Fruit fly (Drosophila melanogaster) whole organism, embryonic: Measurements from ENCODE around the gene CG33110.

Source experiments
- Abd-B ChIP-seq: fragments of 200-800 bp; sonication (Bioruptor generic); optimal IDR thresholded peaks from 2 replicates; lab custom pipeline; 2018; ENCODE audit warnings: missing biosample characterization, mild to moderate bottlenecking, missing genetic modification characterization, moderate library complexity
- CG10979 ChIP-seq: fragments of 200-800 bp; sonication (Bioruptor generic); optimal IDR thresholded peaks from 2 replicates; lab custom pipeline; 2018; ENCODE audit warnings: missing biosample characterization, mild to moderate bottlenecking, missing genetic modification characterization, moderate library complexity
- CG11093 ChIP-seq: fragments of 200-800 bp; sonication (Bioruptor generic); IDR thresholded peaks from 3 replicates; pipeline ENCODE4 v1.3.6; 2022; ENCODE audit warnings: missing biosample characterization, missing genetic modification characterization
- CG11560 ChIP-seq: fragments of 200-800 bp; sonication (Bioruptor generic); IDR thresholded peaks from 3 replicates; pipeline ENCODE4 v1.3.6; 2022; ENCODE audit warnings: missing biosample characterization, missing genetic modification characterization
- CG14014 ChIP-seq: fragments of 200-800 bp; sonication (Bioruptor generic); IDR thresholded peaks from 2 replicates; pipeline ENCODE4 v1.3.6; 2022; ENCODE audit warnings: missing biosample characterization, missing genetic modification characterization
- CG14667 ChIP-seq: fragments of 200-800 bp; sonication (Bioruptor generic); IDR thresholded peaks from 2 replicates; pipeline ENCODE4 v1.3.6; 2022; ENCODE audit warnings: missing biosample characterization, missing genetic modification characterization
- CG15514 ChIP-seq: fragments of 200-800 bp; sonication (Bioruptor generic); optimal IDR thresholded peaks from 3 replicates; lab custom pipeline; 2017; ENCODE audit warnings: missing biosample characterization, missing genetic modification characterization, mild to moderate bottlenecking, moderate library complexity, missing genetic modification reagents
- CG15601 ChIP-seq: fragments of 200-800 bp; sonication (Bioruptor generic); optimal IDR thresholded peaks from 3 replicates; lab custom pipeline; 2019; ENCODE audit warnings: missing biosample characterization, mild to moderate bottlenecking, missing genetic modification characterization, moderate library complexity
- CG16815 ChIP-seq: fragments of 200-800 bp; sonication (Bioruptor generic); optimal IDR thresholded peaks from 3 replicates; lab custom pipeline; 2017; ENCODE audit warnings: missing biosample characterization, mild to moderate bottlenecking, missing genetic modification characterization
- CG17912 ChIP-seq: fragments of 200-800 bp; sonication (Bioruptor generic); optimal IDR thresholded peaks from 2 replicates; lab custom pipeline; 2018; ENCODE audit warnings: missing biosample characterization, mild to moderate bottlenecking, missing genetic modification characterization
- CG31388 ChIP-seq: fragments of 200-800 bp; sonication (Bioruptor generic); optimal IDR thresholded peaks from 2 replicates; lab custom pipeline; 2016; ENCODE audit warnings: missing biosample characterization, missing genetic modification characterization
- CG34422 ChIP-seq: fragments of 200-800 bp; sonication (Bioruptor generic); IDR thresholded peaks from 3 replicates; pipeline ENCODE4 v1.3.6; 2022; ENCODE audit warnings: missing biosample characterization, missing genetic modification characterization
- CG3847 ChIP-seq: fragments of 200-800 bp; sonication (Bioruptor generic); IDR thresholded peaks from 2 replicates; pipeline ENCODE4 v1.3.6; 2022; ENCODE audit warnings: missing biosample characterization, missing genetic modification characterization
- CG4360 ChIP-seq: fragments of 200-800 bp; sonication (Bioruptor generic); IDR thresholded peaks from 2 replicates; pipeline ENCODE4 v1.3.6; 2022; ENCODE audit warnings: missing biosample characterization, missing genetic modification characterization
- CG4424 ChIP-seq: fragments of 200-800 bp; sonication (Bioruptor generic); optimal IDR thresholded peaks from 3 replicates; lab custom pipeline; 2016; ENCODE audit warnings: missing biosample characterization, missing genetic modification characterization
- CG5245 ChIP-seq: fragments of 200-800 bp; sonication (Bioruptor generic); optimal IDR thresholded peaks from 3 replicates; lab custom pipeline; 2016; ENCODE audit warnings: missing biosample characterization, missing genetic modification characterization
- CG6272 ChIP-seq: fragments of 200-800 bp; sonication (Bioruptor generic); IDR thresholded peaks from 2 replicates; pipeline ENCODE4 v1.3.6; 2022; ENCODE audit warnings: missing biosample characterization, missing genetic modification characterization
- CG7372 ChIP-seq: fragments of 200-800 bp; sonication (Bioruptor generic); IDR thresholded peaks from 2 replicates; pipeline ENCODE4 v1.3.6; 2022; ENCODE audit warnings: missing biosample characterization, missing genetic modification characterization
- CG7786 ChIP-seq: fragments of 200-800 bp; sonication (Bioruptor generic); optimal IDR thresholded peaks from 2 replicates; lab custom pipeline; 2016; ENCODE audit warnings: missing biosample characterization, missing genetic modification characterization
- CG9817 ChIP-seq: fragments of 200-800 bp; sonication (Bioruptor generic); optimal IDR thresholded peaks from 2 replicates; lab custom pipeline; 2018; ENCODE audit warnings: missing biosample characterization, mild to moderate bottlenecking, missing genetic modification characterization, moderate library complexity
- CG9932 ChIP-seq: fragments of 200-800 bp; sonication (Bioruptor generic); IDR thresholded peaks from 2 replicates; pipeline ENCODE4 v1.3.6; 2022; ENCODE audit warnings: missing biosample characterization, missing genetic modification characterization
- CrebB ChIP-seq: fragments of 200-800 bp; sonication (Bioruptor generic); optimal IDR thresholded peaks from 3 replicates; lab custom pipeline; 2018; ENCODE audit warnings: missing biosample characterization, mild to moderate bottlenecking, missing genetic modification characterization
- D19A ChIP-seq: fragments of 200-800 bp; optimal IDR thresholded peaks from 3 replicates; lab custom pipeline; 2019; ENCODE audit warnings: missing biosample characterization, mild to moderate bottlenecking, missing genetic modification characterization, moderate library complexity
- Dip2 ChIP-seq: fragments of 200-800 bp; sonication (Bioruptor generic); IDR thresholded peaks from 2 replicates; pipeline ENCODE4 v1.3.6; 2022; ENCODE audit warnings: missing biosample characterization, missing genetic modification characterization
- Hey ChIP-seq: fragments of 200-800 bp; sonication (Bioruptor generic); optimal IDR thresholded peaks from 3 replicates; lab custom pipeline; 2018; ENCODE audit warnings: missing biosample characterization, mild to moderate bottlenecking, missing genetic modification characterization
- Kr ChIP-seq: fragments of 200-800 bp; sonication (Bioruptor generic); optimal IDR thresholded peaks from 2 replicates; lab custom pipeline; 2017; ENCODE audit warnings: missing biosample characterization, mild to moderate bottlenecking, missing genetic modification characterization
- MBD-R2 ChIP-seq: fragments of 200-800 bp; sonication (Bioruptor generic); IDR thresholded peaks from 2 replicates; pipeline ENCODE4 v1.3.6; 2022; ENCODE audit warnings: missing biosample characterization, missing genetic modification characterization
- NFAT ChIP-seq: fragments of 200-800 bp; sonication (Bioruptor generic); IDR thresholded peaks from 2 replicates; pipeline ENCODE4 v1.3.6; 2022; ENCODE audit warnings: missing biosample characterization, missing genetic modification characterization
- Six4 ChIP-seq: fragments of 200-800 bp; sonication (Bioruptor generic); optimal IDR thresholded peaks from 2 replicates; lab custom pipeline; 2016; ENCODE audit warnings: missing biosample characterization, missing genetic modification characterization
- Ssrp ChIP-seq: fragments of 200-800 bp; sonication (Bioruptor generic); optimal IDR thresholded peaks from 2 replicates; lab custom pipeline; 2018; ENCODE audit warnings: missing biosample characterization, mild to moderate bottlenecking, missing genetic modification characterization, moderate library complexity
- TFAM ChIP-seq: fragments of 200-800 bp; sonication (Bioruptor generic); optimal IDR thresholded peaks from 2 replicates; lab custom pipeline; 2017; ENCODE audit warnings: missing biosample characterization, missing genetic modification characterization, inconsistent platforms
- ase ChIP-seq: fragments of 200-800 bp; sonication (Bioruptor generic); IDR thresholded peaks from 3 replicates; pipeline ENCODE4 v1.3.6; 2022; ENCODE audit warnings: missing biosample characterization, missing genetic modification characterization
- bab2 ChIP-seq: fragments of 200-800 bp; sonication (Bioruptor generic); optimal IDR thresholded peaks from 2 replicates; lab custom pipeline; 2016; ENCODE audit warnings: missing biosample characterization, missing genetic modification characterization
- bigmax ChIP-seq: fragments of 200-800 bp; sonication (Bioruptor generic); optimal IDR thresholded peaks from 2 replicates; lab custom pipeline; 2018; ENCODE audit warnings: missing biosample characterization, mild to moderate bottlenecking, missing genetic modification characterization
- crp ChIP-seq, 2 experiments: fragments of 200-800 bp; sonication (Bioruptor generic); optimal IDR thresholded peaks; 2 replicates in 1 of 2; 3 replicates in 1 of 2; lab custom pipeline; 2017; ENCODE audit warnings: missing biosample characterization in 2 of 2, missing genetic modification characterization in 2 of 2, mild to moderate bottlenecking in 1 of 2, moderate library complexity in 1 of 2
- dpn ChIP-seq, 2 experiments: fragments of 200-800 bp; sonication (Bioruptor generic); optimal IDR thresholded peaks; 3 replicates each; lab custom pipeline; 2016; ENCODE audit warnings: missing biosample characterization in 2 of 2, missing genetic modification characterization in 2 of 2
- esg ChIP-seq: fragments of 200-800 bp; sonication (Bioruptor generic); conservative IDR thresholded peaks from 2 replicates; pipeline ENCODE4 v1.3.6; 2022; ENCODE audit warnings: missing biosample characterization, missing genetic modification characterization
- grn ChIP-seq: fragments of 200-800 bp; sonication (Bioruptor generic); optimal IDR thresholded peaks from 3 replicates; lab custom pipeline; 2017; ENCODE audit warnings: missing biosample characterization, missing genetic modification characterization
- h ChIP-seq: fragments of >200 bp; optimal IDR thresholded peaks from 2 replicates; lab custom pipeline; 2017
- kay ChIP-seq: fragments of 200-800 bp; sonication (Bioruptor generic); optimal IDR thresholded peaks from 2 replicates; lab custom pipeline; 2016; ENCODE audit warnings: missing biosample characterization, missing genetic modification characterization
- lbe ChIP-seq: fragments of 200-800 bp; sonication (Bioruptor generic); optimal IDR thresholded peaks from 2 replicates; lab custom pipeline; 2016; ENCODE audit warnings: missing biosample characterization, mild to moderate bottlenecking, missing genetic modification characterization
- lola ChIP-seq, 3 experiments: fragments of >200 bp in 2 of 3; fragments of 200-800 bp in 1 of 3; sonication (Bioruptor generic) in 1 of 3; optimal IDR thresholded peaks; 2 replicates each; lab custom pipeline; 2017 to 2019; ENCODE audit warnings: missing biosample characterization in 3 of 3, missing genetic modification characterization in 3 of 3, mild to moderate bottlenecking in 1 of 3, moderate library complexity in 1 of 3
- lov ChIP-seq, 2 experiments: fragments of 200-800 bp in 1 of 2; fragments of >200 bp in 1 of 2; sonication (Bioruptor generic) in 1 of 2; IDR thresholded peaks in 1 of 2; optimal IDR thresholded peaks in 1 of 2; 2 replicates in 1 of 2; 3 replicates in 1 of 2; pipeline versions ENCODE4 v1.3.6 to Lab custom; 2017 to 2022; ENCODE audit warnings: missing biosample characterization in 1 of 2, missing genetic modification characterization in 1 of 2
- mirr ChIP-seq: fragments of 200-800 bp; sonication (Bioruptor generic); optimal IDR thresholded peaks from 3 replicates; lab custom pipeline; 2018; ENCODE audit warnings: missing biosample characterization, mild to moderate bottlenecking, missing genetic modification characterization
- pan ChIP-seq, 4 experiments: fragments of >200 bp in 3 of 4; fragments of 200-800 bp in 1 of 4; sonication (Bioruptor generic) in 1 of 4; optimal IDR thresholded peaks in 3 of 4; IDR thresholded peaks in 1 of 4; 2 replicates each; pipeline versions ENCODE4 v1.3.6 to Lab custom; 2017 to 2022; ENCODE audit warnings: missing biosample characterization in 2 of 4, missing genetic modification characterization in 2 of 4, mixed read lengths in 1 of 4
- pfk ChIP-seq: fragments of 200-800 bp; sonication (Bioruptor generic); optimal IDR thresholded peaks from 2 replicates; lab custom pipeline; 2018; ENCODE audit warnings: missing biosample characterization, mild to moderate bottlenecking, missing genetic modification characterization, moderate library complexity
- ranshi ChIP-seq: fragments of 200-800 bp; sonication (Bioruptor generic); IDR thresholded peaks from 2 replicates; pipeline ENCODE4 v1.3.6; 2022; ENCODE audit warnings: missing biosample characterization, missing genetic modification characterization
- wek ChIP-seq: fragments of 200-800 bp; sonication (Bioruptor generic); optimal IDR thresholded peaks from 3 replicates; lab custom pipeline; 2018; ENCODE audit warnings: missing biosample characterization, mild to moderate bottlenecking, missing genetic modification characterization, moderate library complexity
- wor ChIP-seq: fragments of 200-800 bp; sonication (Bioruptor generic); IDR thresholded peaks from 2 replicates; pipeline ENCODE4 v1.3.6; 2022; ENCODE audit warnings: missing biosample characterization, missing genetic modification characterization
- yki ChIP-seq: fragments of >200 bp; optimal IDR thresholded peaks from 3 replicates; lab custom pipeline; 2018
- z ChIP-seq: fragments of 200-800 bp; sonication (Bioruptor generic); IDR thresholded peaks from 3 replicates; pipeline ENCODE4 v1.3.6; 2022; ENCODE audit warnings: missing biosample characterization, missing genetic modification characterization

CG33110 gene

dm6 chr3R:22627936-22628513 is 58.0 kb downstream of the CG33110 start (continued):
- TF ChIP-seq Kr (no peak), CG11560 (tag; lab: Robert Waterston, UW) (no peak), kay (no peak), CG9932 (peak; percentile 68), CG15514 (no peak), pan (optimal IDR thresholded peaks at IDR 0.05; lab: Kevin White, UChicago) (no peak), pan (GFP tag; optimal IDR thresholded peaks at IDR 0.05 in 1 of 2, IDR thresholded peaks at IDR 0.05 in 1 of 2) (peak in 1 of 2 experiments; percentile 41), lov (optimal IDR thresholded peaks at IDR 0.05; lab: Kevin White, UChicago) (no peak), lov (GFP tag; IDR thresholded peaks at IDR 0.05; lab: Robert Waterston, UW) (no peak), Ssrp (tag; lab: Kevin White, UChicago) (peak; percentile 3), crp (GFP tag; optimal IDR thresholded peaks at IDR 0.05; lab: Kevin White, UChicago) (no peak), lola (GFP tag; optimal IDR thresholded peaks at IDR 0.05; lab: Kevin White, UChicago) (no peak), CG3847 (GFP tag; lab: Robert Waterston, UW) (peak; percentile 32; the same call in 1 of the 2 replicates), CG34422 (GFP tag; lab: Robert Waterston, UW) (no peak), CG4424 (no peak), CG15601 (tag; lab: Kevin White, UChicago) (no peak), CG5245 (GFP tag; lab: Kevin White, UChicago) (no peak), ranshi (GFP tag; lab: Robert Waterston, UW) (no peak), CG14014 (GFP tag; lab: Robert Waterston, UW) (peak; percentile 55; the same call in 1 of the 2 replicates), z (GFP tag; lab: Robert Waterston, UW) (no peak), esg (GFP tag; lab: Robert Waterston, UW) (peak; percentile 53), CG17912 (no peak), wor (peak; percentile 32; the same call in 1 of the 2 replicates), Hey (tag; lab: Kevin White, UChicago) (no peak), pfk (GFP tag; lab: Kevin White, UChicago) (no peak), MBD-R2 (GFP tag; lab: Robert Waterston, UW) (peak; percentile 23; the same call in 1 of the 2 replicates), ase (no peak), yki (no peak), bigmax (no peak), lbe (GFP tag; lab: Kevin White, UChicago) (no peak), NFAT (GFP tag; lab: Robert Waterston, UW) (no peak), grn (GFP tag; lab: Kevin White, UChicago) (no peak), CG16815 (GFP tag; lab: Kevin White, UChicago) (no peak), CG9817 (tag; lab: Kevin White, UChicago) (peak; percentile 47), mirr (no peak), CG10979 (tag; lab: Kevin White, UChicago) (no peak), CG7786 (GFP tag; lab: Kevin White, UChicago) (no peak), CG14667 (no peak), D19A (tag; lab: Kevin White, UChicago) (no peak), CrebB (no peak), Six4 (GFP tag; lab: Kevin White, UChicago) (no peak), CG11093 (no peak), h (lab: Kevin White, UChicago) (no peak), TFAM (GFP tag; lab: Kevin White, UChicago) (no peak), Abd-B (no peak), CG6272 (GFP tag; lab: Robert Waterston, UW) (no peak), Dip2 (GFP tag; lab: Robert Waterston, UW) (no peak), CG31388 (GFP tag; lab: Kevin White, UChicago) (no peak), bab2 (GFP tag; lab: Kevin White, UChicago) (peak; percentile 15), CG4360 (no peak), dpn (GFP tag; optimal IDR thresholded peaks at IDR 0.05; lab: Kevin White, UChicago) (peak; percentile 31 to 32), wek (GFP tag; lab: Kevin White, UChicago) (no peak), CG7372 (no peak)
